Worm (Caenorhabditis elegans) whole organism, young adult: ENCODE data around the gene lrch-1.

Source experiments
- B0035.1 ChIP-seq: sonication (generic microtip); optimal IDR thresholded peaks from 2 replicates; lab custom pipeline; 2016; ENCODE audit warnings: missing genetic modification characterization, mild to moderate bottlenecking, missing compliant biosample characterization, missing genotype, missing genetic modification reagents
- F22D6.2 ChIP-seq: sonication (generic microtip); optimal IDR thresholded peaks from 2 replicates; lab custom pipeline; 2016; ENCODE audit warnings: mild to moderate bottlenecking, missing genetic modification characterization, missing compliant biosample characterization
- F52B5.7 ChIP-seq: sonication (generic microtip); optimal IDR thresholded peaks from 2 replicates; lab custom pipeline; 2016; ENCODE audit warnings: mild to moderate bottlenecking, missing genetic modification characterization, missing compliant biosample characterization
- Y56A3A.18 ChIP-seq: fragments of 200-800 bp; sonication (Bioruptor generic); IDR thresholded peaks from 2 replicates; pipeline ENCODE4 v1.3.6; 2022; ENCODE audit warnings: missing genetic modification reagents, missing genetic modification characterization, missing compliant biosample characterization
- Y67H2A.10 ChIP-seq: fragments of 200-800 bp; sonication (Bioruptor generic); conservative IDR thresholded peaks from 2 replicates; pipeline ENCODE4 v1.3.6; 2022; ENCODE audit warnings: missing genetic modification reagents, missing genetic modification characterization, missing compliant biosample characterization
- Y95B8A.8 ChIP-seq: fragments of 200-800 bp; sonication (Bioruptor generic); IDR thresholded peaks from 2 replicates; pipeline ENCODE4 v1.3.6; 2022; ENCODE audit warnings: missing genetic modification reagents, missing genetic modification characterization, missing compliant biosample characterization
- aptf-2 ChIP-seq: fragments of 200-800 bp; sonication (Bioruptor generic); conservative IDR thresholded peaks from 2 replicates; pipeline ENCODE4 v1.3.6; 2022; ENCODE audit warnings: missing genetic modification reagents, missing genetic modification characterization, missing compliant biosample characterization
- atf-7 ChIP-seq: sonication (generic microtip); optimal IDR thresholded peaks from 2 replicates; lab custom pipeline; 2017; ENCODE audit warnings: mild to moderate bottlenecking, missing genetic modification characterization, missing compliant biosample characterization
- attf-3 ChIP-seq: fragments of 200-800 bp; sonication (Bioruptor generic); conservative IDR thresholded peaks from 2 replicates; pipeline ENCODE4 v1.3.6; 2022; ENCODE audit warnings: missing genetic modification reagents, missing genetic modification characterization, missing compliant biosample characterization
- bed-2 ChIP-seq: fragments of 200-800 bp; sonication (Bioruptor generic); IDR thresholded peaks from 2 replicates; pipeline ENCODE4 v1.3.6; 2022; ENCODE audit warnings: missing genetic modification reagents, missing genetic modification characterization, missing compliant biosample characterization
- ceh-100 ChIP-seq: fragments of 200-800 bp; sonication (Bioruptor generic); IDR thresholded peaks from 2 replicates; pipeline ENCODE4 v1.3.6; 2022; ENCODE audit warnings: missing genetic modification reagents, missing genetic modification characterization, missing compliant biosample characterization
- ceh-40 ChIP-seq: fragments of 200-800 bp; sonication (Bioruptor generic); IDR thresholded peaks from 2 replicates; pipeline ENCODE4 v1.3.6; 2022; ENCODE audit warnings: missing genetic modification characterization, missing compliant biosample characterization
- ceh-58 ChIP-seq: fragments of 200-800 bp; sonication (Bioruptor generic); IDR thresholded peaks from 2 replicates; pipeline ENCODE4 v1.3.6; 2022; ENCODE audit warnings: missing genetic modification characterization, missing compliant biosample characterization
- ceh-79 ChIP-seq: sonication (generic microtip); optimal IDR thresholded peaks from 2 replicates; lab custom pipeline; 2017; ENCODE audit warnings: mild to moderate bottlenecking, missing genetic modification characterization, missing compliant biosample characterization
- die-1 ChIP-seq: sonication (generic microtip); optimal IDR thresholded peaks from 2 replicates; lab custom pipeline; 2016; ENCODE audit warnings: missing genotype, mild to moderate bottlenecking, missing genetic modification characterization, missing compliant biosample characterization
- dox-1 ChIP-seq: fragments of 200-800 bp; sonication (Bioruptor generic); IDR thresholded peaks from 2 replicates; pipeline ENCODE4 v1.3.6; 2022; ENCODE audit warnings: missing genetic modification reagents, missing genetic modification characterization, missing compliant biosample characterization
- ekl-4 ChIP-seq: fragments of 200-800 bp; sonication (Bioruptor generic); IDR thresholded peaks from 2 replicates; pipeline ENCODE4 v1.3.6; 2022; ENCODE audit warnings: missing genetic modification reagents, missing genetic modification characterization, missing compliant biosample characterization
- him-1 ChIP-seq: sonication (generic microtip); optimal IDR thresholded peaks from 2 replicates; lab custom pipeline; 2016; ENCODE audit warnings: missing genotype, missing genetic modification reagents, missing genetic modification characterization, missing compliant biosample characterization
- hlh-26 ChIP-seq: fragments of 200-800 bp; sonication (Bioruptor generic); conservative IDR thresholded peaks from 2 replicates; pipeline ENCODE4 v1.3.6; 2022; ENCODE audit warnings: missing genetic modification reagents, missing genetic modification characterization, missing compliant biosample characterization
- hrde-1 ChIP-seq: sonication (generic microtip); optimal IDR thresholded peaks from 2 replicates; lab custom pipeline; 2016; ENCODE audit warnings: missing genetic modification characterization, mild to moderate bottlenecking, missing compliant biosample characterization, moderate library complexity, missing genotype, missing genetic modification reagents, borderline replicate concordance
- hsf-1 ChIP-seq: fragments of 200-800 bp; sonication (Bioruptor generic); IDR thresholded peaks from 2 replicates; pipeline ENCODE4 v1.3.6; 2022; ENCODE audit warnings: missing genetic modification reagents, missing genetic modification characterization, missing compliant biosample characterization
- lag-1 ChIP-seq: fragments of 200-800 bp; sonication (Bioruptor generic); IDR thresholded peaks from 2 replicates; pipeline ENCODE4 v1.3.6; 2022; ENCODE audit warnings: missing genetic modification reagents, missing genetic modification characterization, missing compliant biosample characterization
- madf-10 ChIP-seq: sonication (generic microtip); optimal IDR thresholded peaks from 2 replicates; lab custom pipeline; 2016; ENCODE audit warnings: mild to moderate bottlenecking, missing genetic modification characterization, missing compliant biosample characterization
- madf-3 ChIP-seq: fragments of 200-800 bp; sonication (Bioruptor generic); IDR thresholded peaks from 2 replicates; pipeline ENCODE4 v1.3.6; 2022; ENCODE audit warnings: missing genetic modification reagents, missing genetic modification characterization, missing compliant biosample characterization
- madf-6 ChIP-seq: fragments of 200-800 bp; sonication (Bioruptor generic); IDR thresholded peaks from 2 replicates; pipeline ENCODE4 v1.3.6; 2022; ENCODE audit warnings: missing genetic modification reagents, missing genetic modification characterization, missing compliant biosample characterization
- madf-8 ChIP-seq: fragments of 200-800 bp; sonication (Bioruptor generic); conservative IDR thresholded peaks from 2 replicates; pipeline ENCODE4 v1.3.6; 2022; ENCODE audit warnings: missing genetic modification reagents, missing genetic modification characterization, missing compliant biosample characterization
- mes-4 ChIP-seq: sonication (generic microtip); optimal IDR thresholded peaks from 2 replicates; lab custom pipeline; 2016; ENCODE audit warnings: missing genotype, missing genetic modification characterization, missing compliant biosample characterization
- nhr-120 ChIP-seq: fragments of 200-800 bp; sonication (Bioruptor generic); IDR thresholded peaks from 2 replicates; pipeline ENCODE4 v1.3.6; 2022; ENCODE audit warnings: missing genetic modification characterization, missing compliant biosample characterization
- rpc-1 ChIP-seq, 2 experiments: fragments of 150-350 bp in 1 of 2; sonication (generic microtip) in 1 of 2; optimal IDR thresholded peaks; 2 replicates each; lab custom pipeline; 2014 to 2018; ENCODE audit warnings: missing biosample characterization in 1 of 2, missing genetic modification characterization in 1 of 2, missing genetic modification reagents in 1 of 2, missing genotype in 1 of 2
- snpc-3.4 ChIP-seq: sonication (generic microtip); optimal IDR thresholded peaks from 2 replicates; lab custom pipeline; 2017; ENCODE audit warnings: missing genetic modification characterization, mild to moderate bottlenecking, missing compliant biosample characterization, antibody characterized with exemption, moderate library complexity, missing genotype, missing genetic modification reagents
- snpc-4 ChIP-seq, 5 experiments: fragments of 150-350 bp in 1 of 5; sonication (generic microtip) in 4 of 5; optimal IDR thresholded peaks; 2 replicates each; lab custom pipeline; 2014 to 2018; ENCODE audit warnings: missing genetic modification characterization in 5 of 5, missing biosample characterization in 3 of 5, antibody characterized with exemption in 2 of 5, mild to moderate bottlenecking in 2 of 5, missing compliant biosample characterization in 2 of 5, missing genotype in 2 of 5, moderate library complexity in 2 of 5, missing genetic modification reagents in 1 of 5
- tbx-9 ChIP-seq: sonication (generic microtip); optimal IDR thresholded peaks from 2 replicates; lab custom pipeline; 2016; ENCODE audit warnings: borderline replicate concordance, missing genetic modification characterization, inconsistent platforms, missing compliant biosample characterization
- tlf-1 ChIP-seq: fragments of 200-800 bp; sonication (Bioruptor generic); optimal IDR thresholded peaks from 2 replicates; lab custom pipeline; 2018; ENCODE audit warnings: mild to moderate bottlenecking, missing genetic modification characterization, missing compliant biosample characterization
- unc-130 ChIP-seq: sonication (generic microtip); optimal IDR thresholded peaks from 2 replicates; lab custom pipeline; 2016; ENCODE audit warnings: missing genetic modification reagents, missing genetic modification characterization, missing compliant biosample characterization
- unc-62 ChIP-seq: fragments of 150-350 bp; optimal IDR thresholded peaks from 2 replicates; lab custom pipeline; 2014; ENCODE audit warnings: missing biosample characterization, missing genetic modification reagents, missing genetic modification characterization

The lrch-1 gene

ce11 chrX:6255561-6255960, 39.1 kb upstream of the lrch-1 start (continued):
- TF ChIP-seq snpc-4 (GFP tag; optimal IDR thresholded peaks at IDR 0.05; lab: Kevin White, UChicago) = no peak
- peak in 3 of 4 experiments; percentile 16 to 36 (median 36) for TF ChIP-seq snpc-4 (tag; optimal IDR thresholded peaks at IDR 0.05; lab: Kevin White, UChicago)
- no peak for TF ChIP-seq madf-8 (GFP tag; lab: Robert Waterston, UW)
- no peak for TF ChIP-seq unc-130 (GFP tag; lab: Kevin White, UChicago)
- peak; percentile 76 for TF ChIP-seq F22D6.2 (tag; lab: Kevin White, UChicago)
- no peak for TF ChIP-seq ekl-4
- TF ChIP-seq Y67H2A.10 (GFP tag; lab: Robert Waterston, UW) = no peak
- no peak for TF ChIP-seq tbx-9 (tag; lab: Kevin White, UChicago)
- no peak for TF ChIP-seq aptf-2 (GFP tag; lab: Robert Waterston, UW)
- no peak for TF ChIP-seq die-1 (tag; lab: Kevin White, UChicago)
- no peak for TF ChIP-seq F52B5.7
- no peak for TF ChIP-seq ceh-40 (GFP tag; lab: Robert Waterston, UW)
- TF ChIP-seq unc-62 = no peak
- peak; percentile 82 for TF ChIP-seq tlf-1 (GFP tag; lab: Kevin White, UChicago)
- no peak; the same call in 1 of the 2 replicates for TF ChIP-seq ceh-100 (GFP tag; lab: Robert Waterston, UW)
- no peak for TF ChIP-seq ceh-58 (GFP tag; lab: Robert Waterston, UW)
- TF ChIP-seq B0035.1 (tag; lab: Kevin White, UChicago) = no peak
- TF ChIP-seq nhr-120 (GFP tag; lab: Robert Waterston, UW) = no peak
- 0 out of 2 replicates have a peak, but pooled peaks have one; percentile 59 for TF ChIP-seq Y95B8A.8 (GFP tag; lab: Robert Waterston, UW)
- no peak for TF ChIP-seq Y56A3A.18 (GFP tag; lab: Robert Waterston, UW)
- TF ChIP-seq him-1 (tag; lab: Kevin White, UChicago) = no peak
- no peak for TF ChIP-seq rpc-1 (optimal IDR thresholded peaks at IDR 0.05; lab: Kevin White, UChicago)
- TF ChIP-seq rpc-1 (tag; optimal IDR thresholded peaks at IDR 0.05; lab: Kevin White, UChicago) = no peak
- no peak for TF ChIP-seq madf-10
- TF ChIP-seq hlh-26 (GFP tag; lab: Robert Waterston, UW) = no peak
- TF ChIP-seq dox-1 (GFP tag; lab: Robert Waterston, UW) = peak; percentile 78
- TF ChIP-seq lag-1 (GFP tag; lab: Robert Waterston, UW) = no peak
- TF ChIP-seq hsf-1 (GFP tag; lab: Robert Waterston, UW) = 0 out of 2 replicates have a peak, but pooled peaks have one; percentile 34
- TF ChIP-seq atf-7 (tag; lab: Kevin White, UChicago) = peak; percentile 94
- TF ChIP-seq snpc-3.4 (tag; lab: Kevin White, UChicago) = no peak
- no peak for TF ChIP-seq attf-3 (GFP tag; lab: Robert Waterston, UW)

- no peak for TF ChIP-seq madf-6 (GFP tag; lab: Robert Waterston, UW)
- TF ChIP-seq Y56A3A.18 (GFP tag; lab: Robert Waterston, UW) = no peak
- no peak for TF ChIP-seq hrde-1 (tag; lab: Kevin White, UChicago)
- TF ChIP-seq Y95B8A.8 (GFP tag; lab: Robert Waterston, UW) = no peak
- TF ChIP-seq mes-4 (tag; lab: Kevin White, UChicago) = no peak
- TF ChIP-seq tbx-9 (tag; lab: Kevin White, UChicago) = no peak
- no peak for TF ChIP-seq bed-2 (GFP tag; lab: Robert Waterston, UW)
- TF ChIP-seq madf-3 (GFP tag; lab: Robert Waterston, UW) = no peak
- TF ChIP-seq unc-62 = no peak
- TF ChIP-seq ceh-79 (tag; lab: Kevin White, UChicago) = no peak
Measured at ce11 chrX:6254671-6255031, 38.2 kb upstream of the lrch-1 start.
